Worm (Caenorhabditis elegans): ENCODE results near the gene dmd-3.

The dmd-3 gene

ce11 chrV:19666308-19666707 lies 11.3 kb upstream of the dmd-3 start:
- no peak for TF ChIP-seq hlh-30 (tag; optimal IDR thresholded peaks at IDR 0.05; ENCODE audit: insufficient read depth)
- no peak for TF ChIP-seq syd-9 (tag; optimal IDR thresholded peaks at IDR 0.05)
- no peak for TF ChIP-seq F13H6.1 (tag; optimal IDR thresholded peaks at IDR 0.05)
- TF ChIP-seq ceh-34 (tag; optimal IDR thresholded peaks at IDR 0.05): no peak
- TF ChIP-seq unc-86 (tag; optimal IDR thresholded peaks at IDR 0.05): no peak
- TF ChIP-seq nhr-232 (tag; optimal IDR thresholded peaks at IDR 0.05): no peak
- TF ChIP-seq ttx-3 (tag; optimal IDR thresholded peaks at IDR 0.05): no peak
- TF ChIP-seq unc-42 (tag; optimal IDR thresholded peaks at IDR 0.05): no peak
- no peak for TF ChIP-seq hlh-8 (tag; optimal IDR thresholded peaks at IDR 0.05)
- no peak for TF ChIP-seq lim-6 (tag; optimal IDR thresholded peaks at IDR 0.05)
- TF ChIP-seq ref-2 (tag; optimal IDR thresholded peaks at IDR 0.05): no peak
- TF ChIP-seq ceh-18 (tag; optimal IDR thresholded peaks at IDR 0.05): no peak
- no peak for TF ChIP-seq T23F11.4 (GFP tag; optimal IDR thresholded peaks at IDR 0.05)
- no peak for TF ChIP-seq ceh-48 (tag; optimal IDR thresholded peaks at IDR 0.05)
- no peak for TF ChIP-seq tbx-2 (tag; optimal IDR thresholded peaks at IDR 0.05)
- no peak for TF ChIP-seq ceh-2 (tag; optimal IDR thresholded peaks at IDR 0.05)
- no peak for TF ChIP-seq ceh-24 (tag; optimal IDR thresholded peaks at IDR 0.05)
- TF ChIP-seq dmd-4 (tag; optimal IDR thresholded peaks at IDR 0.05; ENCODE audit: borderline replicate concordance): no peak
- no peak for TF ChIP-seq K09A11.1 (tag; optimal IDR thresholded peaks at IDR 0.05; ENCODE audit: insufficient read depth)
- no peak for TF ChIP-seq pag-3 (tag; optimal IDR thresholded peaks at IDR 0.05; ENCODE audit: borderline replicate concordance)

DNA sequence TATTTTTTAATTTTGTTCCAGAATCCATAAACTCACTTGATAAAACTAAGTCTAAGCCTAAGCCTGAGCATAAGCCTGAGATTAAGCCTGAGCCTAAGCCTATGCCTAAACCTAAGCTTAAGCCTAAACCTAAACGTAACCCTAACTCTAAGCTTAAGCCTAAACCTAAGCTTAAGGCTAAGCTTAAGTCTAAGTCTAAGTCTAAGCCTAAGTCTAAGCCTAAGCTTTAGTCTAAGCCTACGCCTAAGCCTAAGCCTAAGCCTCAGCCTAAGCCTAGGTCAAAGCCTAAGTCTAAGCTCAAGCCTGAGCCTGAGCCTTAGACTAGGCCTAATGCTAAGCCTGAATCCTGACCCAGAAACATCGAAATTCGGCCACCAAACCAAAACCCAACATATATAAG lies 9.5 kb upstream of the dmd-3 start:
- TF ChIP-seq dve-1 (tag; optimal IDR thresholded peaks at IDR 0.05) (peak; percentile 71), unc-42 (tag; optimal IDR thresholded peaks at IDR 0.05) (no peak)

ce11 chrV:19645572-19646155 lies 9.4 kb downstream of the dmd-3 start, which contains the start of gene Y43F8C.9:
Gene Y43F8C.9 (plus strand): TSS chrV:19646105.
- TF ChIP-seq sox-4 (tag; optimal IDR thresholded peaks at IDR 0.05) (no peak), hlh-13 (GFP tag; optimal IDR thresholded peaks at IDR 0.05) (no peak), ceh-9 (tag; optimal IDR thresholded peaks at IDR 0.05) (no peak), hlh-6 (tag; optimal IDR thresholded peaks at IDR 0.05) (no peak), lim-6 (tag; optimal IDR thresholded peaks at IDR 0.05) (no peak), nfya-1 (tag; optimal IDR thresholded peaks at IDR 0.05) (no peak), unc-55 (GFP tag; optimal IDR thresholded peaks at IDR 0.05) (no peak), ceh-48 (tag; optimal IDR thresholded peaks at IDR 0.05) (no peak), ama-1 (optimal IDR thresholded peaks at IDR 0.05) (no peak), eyg-1 (tag; optimal IDR thresholded peaks at IDR 0.05) (no peak), fkh-10 (GFP tag; optimal IDR thresholded peaks at IDR 0.05) (no peak)

DNA sequence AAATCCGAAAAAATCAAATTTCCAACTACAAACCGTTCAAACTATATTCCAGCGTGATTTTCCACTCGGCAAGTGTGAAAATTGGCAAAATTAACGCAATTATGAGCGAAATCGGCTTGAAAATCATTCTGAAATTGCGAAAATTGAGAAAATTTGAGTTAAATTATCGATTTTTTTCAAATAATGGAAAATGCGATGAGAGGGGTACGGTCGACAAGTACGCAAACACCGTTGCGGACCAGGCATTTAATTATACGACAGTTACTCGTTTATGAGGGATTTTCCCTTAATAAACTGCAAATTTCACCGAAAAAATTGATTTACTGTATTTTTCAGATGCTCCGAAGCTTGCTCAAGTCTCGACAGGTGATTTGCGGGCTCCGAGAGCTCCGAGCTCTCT lies 11.1 kb downstream of the dmd-3 start, which contains the start of the genes Y43F8C.7 and mrps-28:
Gene Y43F8C.7 (minus strand): TSS at position 128 of the 400 bp plus-strand sequence.
Gene mrps-28 (plus strand): TSS at position 337 of the 400 bp plus-strand sequence.
- TF ChIP-seq fkh-10 (GFP tag; optimal IDR thresholded peaks at IDR 0.05) (no peak), ref-2 (tag; optimal IDR thresholded peaks at IDR 0.05) (no peak), pax-1 (tag; optimal IDR thresholded peaks at IDR 0.05) (peak; percentile 20), sox-2 (GFP tag; IDR thresholded peaks at IDR 0.05) (no peak), nfya-1 (tag; optimal IDR thresholded peaks at IDR 0.05) (peak; percentile 56), ztf-16 (tag; optimal IDR thresholded peaks at IDR 0.05) (no peak), ceh-48 (tag; optimal IDR thresholded peaks at IDR 0.05) (peak; percentile 90), hlh-6 (tag; optimal IDR thresholded peaks at IDR 0.05) (no peak), rnt-1 (tag; optimal IDR thresholded peaks at IDR 0.05) (no peak), unc-42 (tag; optimal IDR thresholded peaks at IDR 0.05) (peak; percentile 40)

- TF ChIP-seq syd-9 (tag; optimal IDR thresholded peaks at IDR 0.05): peak; percentile 99
- peak; percentile 97 for TF ChIP-seq madf-2 (tag; optimal IDR thresholded peaks at IDR 0.05)
- peak; percentile 91 for TF ChIP-seq C08G9.2 (tag; optimal IDR thresholded peaks at IDR 0.05)
- peak; percentile 96 for TF ChIP-seq C38D4.7 (GFP tag; optimal IDR thresholded peaks at IDR 0.05)
- peak; percentile 94 for TF ChIP-seq hlh-15 (tag; optimal IDR thresholded peaks at IDR 0.05)
- TF ChIP-seq Y22D7AL.16 (tag; optimal IDR thresholded peaks at IDR 0.05): peak; percentile 96
- peak; percentile 98 for TF ChIP-seq rnt-1 (tag; optimal IDR thresholded peaks at IDR 0.05)
- TF ChIP-seq pha-4 (tag; optimal IDR thresholded peaks at IDR 0.05): no peak
- peak; percentile 21 for TF ChIP-seq pros-1 (tag; optimal IDR thresholded peaks at IDR 0.05)
- TF ChIP-seq pat-9 (tag; optimal IDR thresholded peaks at IDR 0.05): peak; percentile 99
- TF ChIP-seq nhr-232 (tag; optimal IDR thresholded peaks at IDR 0.05): peak; percentile 98
- TF ChIP-seq lin-11 (tag; optimal IDR thresholded peaks at IDR 0.05): peak; percentile 95
- TF ChIP-seq K02D7.2 (tag; optimal IDR thresholded peaks at IDR 0.05): peak; percentile 98
- peak; percentile 98 for TF ChIP-seq unc-86 (tag; optimal IDR thresholded peaks at IDR 0.05)
- peak; percentile 98 for TF ChIP-seq T23F11.4 (GFP tag; optimal IDR thresholded peaks at IDR 0.05)
- TF ChIP-seq ceh-18 (tag; optimal IDR thresholded peaks at IDR 0.05): peak; percentile 98
Measured at ce11 chrV:19643015-19643414, 12.0 kb downstream of the dmd-3 start.

All from whole organism, late embryonic.